Fruit fly (Drosophila melanogaster): ENCODE measurements around the gene CG10864.

The CG10864 gene

dm6 chr3R:18380251-18380812 lies 31.1 kb downstream of the CG10864 start:
- TF ChIP-seq Blimp-1 (GFP tag; optimal IDR thresholded peaks at IDR 0.05): peak; percentile 73
- TF ChIP-seq CG3919 (GFP tag; optimal IDR thresholded peaks at IDR 0.05): no peak
- TF ChIP-seq vri (GFP tag; optimal IDR thresholded peaks at IDR 0.05): no peak
- TF ChIP-seq Eip78C (GFP tag): peak; percentile 28

dm6 chr3R:18372688-18373304 lies 38.6 kb downstream of the CG10864 start, which contains the start of gene gl:
gl (minus strand) TSS chr3R:18372738.
- no peak for TF ChIP-seq CG8319 (GFP tag; optimal IDR thresholded peaks at IDR 0.05)
- TF ChIP-seq CG32006 (GFP tag; optimal IDR thresholded peaks at IDR 0.05): no peak

- TF ChIP-seq acj6 (GFP tag; optimal IDR thresholded peaks at IDR 0.05): peak; percentile 21
- TF ChIP-seq CG3919 (GFP tag; optimal IDR thresholded peaks at IDR 0.05): peak; percentile 33
- TF ChIP-seq Met (GFP tag; optimal IDR thresholded peaks at IDR 0.05): peak; percentile 32
- no peak for TF ChIP-seq Eip75B (GFP tag; optimal IDR thresholded peaks at IDR 0.05)
- no peak for TF ChIP-seq CG6792 (GFP tag; optimal IDR thresholded peaks at IDR 0.05)
- no peak for TF ChIP-seq CG9139 (GFP tag; optimal IDR thresholded peaks at IDR 0.05)
- no peak for TF ChIP-seq Lpt (GFP tag; optimal IDR thresholded peaks at IDR 0.05)
- no peak for TF ChIP-seq Blimp-1 (GFP tag; optimal IDR thresholded peaks at IDR 0.05)
- TF ChIP-seq CG10631 (GFP tag; optimal IDR thresholded peaks at IDR 0.05): peak; percentile 19
- peak; percentile 80 for TF ChIP-seq Eip78C (GFP tag)
- TF ChIP-seq lz (GFP tag; optimal IDR thresholded peaks at IDR 0.05): peak; percentile 27
- TF ChIP-seq esn (GFP tag; optimal IDR thresholded peaks at IDR 0.05): peak; percentile 22
- peak; percentile 22 for TF ChIP-seq CG8632 (GFP tag; optimal IDR thresholded peaks at IDR 0.05)
- peak; percentile 42 for TF ChIP-seq achi (GFP tag; optimal IDR thresholded peaks at IDR 0.05)
- peak; percentile 60 for TF ChIP-seq Gug (GFP tag; IDR thresholded peaks at IDR 0.05)
- TF ChIP-seq CG11294 (GFP tag; IDR thresholded peaks at IDR 0.05): no peak
- peak; percentile 12 for TF ChIP-seq Ets96B (tag; optimal IDR thresholded peaks at IDR 0.05)
- peak; percentile 82 for TF ChIP-seq eg (GFP tag; IDR thresholded peaks at IDR 0.05)
- peak; percentile 70 for TF ChIP-seq CG6163 (GFP tag; IDR thresholded peaks at IDR 0.05)
- TF ChIP-seq fd59A (GFP tag; optimal IDR thresholded peaks at IDR 0.05): no peak
- peak; percentile 5 for TF ChIP-seq CG34406 (GFP tag; optimal IDR thresholded peaks at IDR 0.05)
- peak; percentile 31 for TF ChIP-seq CG7368 (GFP tag; optimal IDR thresholded peaks at IDR 0.05)
- TF ChIP-seq Sox102F (GFP tag; optimal IDR thresholded peaks at IDR 0.05): no peak
- peak in 1 of 2 experiments; percentile 19 for TF ChIP-seq salr (GFP tag; optimal IDR thresholded peaks at IDR 0.05)
- TF ChIP-seq pdm3 (GFP tag; optimal IDR thresholded peaks at IDR 0.05): peak; percentile 31
- TF ChIP-seq Hr4 (GFP tag; optimal IDR thresholded peaks at IDR 0.05): peak; percentile 49
- 0 out of 3 replicates have a peak, but pooled peaks have one; percentile 20 for TF ChIP-seq CG8119 (GFP tag; IDR thresholded peaks at IDR 0.05)
- TF ChIP-seq CG15336 (GFP tag; IDR thresholded peaks at IDR 0.05): 0 out of 2 replicates have a peak, but pooled peaks have one; percentile 26
- TF ChIP-seq OdsH (GFP tag; optimal IDR thresholded peaks at IDR 0.05): peak; percentile 44
- TF ChIP-seq net (GFP tag; optimal IDR thresholded peaks at IDR 0.05): peak; percentile 50
Observed at dm6 chr3R:18371346-18371745, 40.1 kb downstream of the CG10864 start.

dm6 chr3R:18368595-18368994 lies 42.8 kb downstream of the CG10864 start:
- TF ChIP-seq Lpt (GFP tag; optimal IDR thresholded peaks at IDR 0.05): no peak
- no peak for TF ChIP-seq esn (GFP tag; optimal IDR thresholded peaks at IDR 0.05)
- no peak for TF ChIP-seq CG3032 (tag; optimal IDR thresholded peaks at IDR 0.05)
- TF ChIP-seq topi (GFP tag; optimal IDR thresholded peaks at IDR 0.05): no peak
- TF ChIP-seq Sox15 (GFP tag; optimal IDR thresholded peaks at IDR 0.05): no peak
- no peak for TF ChIP-seq CG16779 (tag; optimal IDR thresholded peaks at IDR 0.05)
- no peak for TF ChIP-seq Hr38 (GFP tag; optimal IDR thresholded peaks at IDR 0.05)
- no peak for TF ChIP-seq Ets21C (GFP tag; optimal IDR thresholded peaks at IDR 0.05)
- no peak for TF ChIP-seq CG32006 (GFP tag; optimal IDR thresholded peaks at IDR 0.05)
- TF ChIP-seq svp (GFP tag): no peak
- no peak for TF ChIP-seq fd85E (GFP tag; optimal IDR thresholded peaks at IDR 0.05)
- no peak for TF ChIP-seq eg (GFP tag; IDR thresholded peaks at IDR 0.05)
- TF ChIP-seq spab (GFP tag; optimal IDR thresholded peaks at IDR 0.05): no peak
- no peak for TF ChIP-seq CG9139 (GFP tag; optimal IDR thresholded peaks at IDR 0.05)
- no peak for TF ChIP-seq Ets96B (tag; optimal IDR thresholded peaks at IDR 0.05)
